Worm (Caenorhabditis elegans): ENCODE data around the gene str-55.
A peak's percentile ranks its signal among the peaks of the same experiment; 100 is the strongest.

str-55 gene

ce11 chrV:16370039-16370438, 46.9 kb downstream of the str-55 start (continued):
- TF ChIP-seq dmd-4 (tag; optimal IDR thresholded peaks at IDR 0.05; ENCODE audit: borderline replicate concordance) (no peak), ceh-30 (tag; optimal IDR thresholded peaks at IDR 0.05) (no peak), nhr-11 (tag; optimal IDR thresholded peaks at IDR 0.05) (no peak), fax-1 (tag; optimal IDR thresholded peaks at IDR 0.05) (peak; percentile 60), rnt-1 (tag; optimal IDR thresholded peaks at IDR 0.05) (peak; percentile 61), ets-4 (tag; optimal IDR thresholded peaks at IDR 0.05) (no peak), sox-4 (tag; optimal IDR thresholded peaks at IDR 0.05) (peak; percentile 47), fkh-6 (tag; optimal IDR thresholded peaks at IDR 0.05) (peak; percentile 48), ceh-18 (tag; optimal IDR thresholded peaks at IDR 0.05) (peak; percentile 71), unc-55 (GFP tag; optimal IDR thresholded peaks at IDR 0.05) (no peak), gmeb-2 (tag; optimal IDR thresholded peaks at IDR 0.05) (peak; percentile 69), lin-11 (tag; optimal IDR thresholded peaks at IDR 0.05) (peak; percentile 45), pax-1 (tag; optimal IDR thresholded peaks at IDR 0.05) (no peak), zip-5 (tag; optimal IDR thresholded peaks at IDR 0.05) (peak; percentile 38), ttx-3 (tag; optimal IDR thresholded peaks at IDR 0.05) (peak; percentile 44), C08G9.2 (tag; optimal IDR thresholded peaks at IDR 0.05) (peak; percentile 58), ama-1 (optimal IDR thresholded peaks at IDR 0.05) (no peak), hlh-8 (tag; optimal IDR thresholded peaks at IDR 0.05) (peak; percentile 44), sdc-2 (tag; optimal IDR thresholded peaks at IDR 0.05) (peak; percentile 58), elt-4 (tag; optimal IDR thresholded peaks at IDR 0.05) (peak; percentile 81), pqm-1 (tag; optimal IDR thresholded peaks at IDR 0.05) (peak; percentile 45), pha-2 (tag; optimal IDR thresholded peaks at IDR 0.05) (peak; percentile 78), ceh-19 (GFP tag; optimal IDR thresholded peaks at IDR 0.05) (peak; percentile 73), ahr-1 (tag; optimal IDR thresholded peaks at IDR 0.05) (no peak), hlh-13 (GFP tag; optimal IDR thresholded peaks at IDR 0.05) (peak; percentile 11), pha-4 (tag; optimal IDR thresholded peaks at IDR 0.05) (no peak), odd-2 (tag; optimal IDR thresholded peaks at IDR 0.05) (no peak), T23F11.4 (GFP tag; optimal IDR thresholded peaks at IDR 0.05) (no peak), madf-2 (tag; optimal IDR thresholded peaks at IDR 0.05) (peak; percentile 54), nfya-1 (tag; optimal IDR thresholded peaks at IDR 0.05) (peak; percentile 25), pros-1 (tag; optimal IDR thresholded peaks at IDR 0.05) (peak; percentile 72), ceh-2 (tag; optimal IDR thresholded peaks at IDR 0.05) (peak; percentile 26)

- TF ChIP-seq ceh-6 (GFP tag; optimal IDR thresholded peaks at IDR 0.05) (no peak), npax-4 (tag; optimal IDR thresholded peaks at IDR 0.05) (no peak), ama-1 (optimal IDR thresholded peaks at IDR 0.05) (no peak), ceh-48 (tag; optimal IDR thresholded peaks at IDR 0.05) (no peak), Y22D7AL.16 (tag; optimal IDR thresholded peaks at IDR 0.05) (no peak), ceh-45 (GFP tag; IDR thresholded peaks at IDR 0.05) (no peak), unc-42 (tag; optimal IDR thresholded peaks at IDR 0.05) (no peak), ceh-19 (GFP tag; optimal IDR thresholded peaks at IDR 0.05) (no peak), ahr-1 (tag; optimal IDR thresholded peaks at IDR 0.05) (no peak), zip-5 (tag; optimal IDR thresholded peaks at IDR 0.05) (no peak), sox-4 (tag; optimal IDR thresholded peaks at IDR 0.05) (no peak), nhr-232 (tag; optimal IDR thresholded peaks at IDR 0.05) (no peak)
These were observed 48.8 kb downstream of the str-55 start for ce11 chrV:16368143-16368542.

ce11 chrV:16367575-16367974, 49.3 kb downstream of the str-55 start, which contains the start of gene W08G11.3:
Gene W08G11.3, plus strand, starts transcription at chrV:16367681.
- TF ChIP-seq pag-3 (tag; optimal IDR thresholded peaks at IDR 0.05; ENCODE audit: borderline replicate concordance) (no peak), unc-3 (GFP tag; conservative IDR thresholded peaks at IDR 0.05) (no peak), unc-3 (tag; optimal IDR thresholded peaks at IDR 0.05) (no peak), ama-1 (optimal IDR thresholded peaks at IDR 0.05) (peak; percentile 53)

Data from whole organism, late embryonic.